Fruit fly (Drosophila melanogaster): ENCODE results near the gene obst-H.

The obst-H gene

DNA sequence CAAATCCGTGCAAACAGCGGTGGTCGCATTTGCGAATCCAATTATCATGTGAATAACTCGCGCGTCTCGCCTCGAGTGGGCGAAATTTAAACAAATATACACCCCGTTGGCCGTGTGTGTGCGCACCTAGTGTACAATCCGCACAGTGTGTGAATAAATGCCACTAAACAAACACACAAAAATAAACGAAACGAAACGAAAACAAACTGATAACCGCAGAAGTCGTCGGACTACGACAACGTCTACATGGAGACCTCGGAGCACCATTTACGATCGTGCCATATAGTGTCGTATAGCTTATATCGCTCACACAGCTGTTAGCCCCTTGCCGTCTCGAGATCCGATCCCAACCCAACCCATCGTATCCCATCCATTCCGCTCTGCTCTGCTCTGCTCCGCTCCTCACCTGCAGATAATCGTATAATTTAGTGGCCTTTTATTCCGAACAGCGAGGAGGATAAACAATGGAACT lies 37.5 kb upstream of the obst-H start (continued):
- TF ChIP-seq HLH4C (GFP tag; IDR thresholded peaks at IDR 0.05; ENCODE audit: partially characterized antibody) (no peak), dm (GFP tag; optimal IDR thresholded peaks at IDR 0.05) (no peak), CG32532 (GFP tag; IDR thresholded peaks at IDR 0.05) (no peak; the same call in 1 of the 2 replicates), Usf (GFP tag; optimal IDR thresholded peaks at IDR 0.05) (no peak), hth (optimal IDR thresholded peaks at IDR 0.05) (no peak), sna (GFP tag; IDR thresholded peaks at IDR 0.05; ENCODE audit: partially characterized antibody) (no peak), TFAM (GFP tag; optimal IDR thresholded peaks at IDR 0.05) (peak; percentile 29), Rfx (GFP tag; IDR thresholded peaks at IDR 0.05) (peak; percentile 60; the same call in 1 of the 2 replicates), Hand (GFP tag; optimal IDR thresholded peaks at IDR 0.05) (peak; percentile 76), CG2120 (GFP tag; optimal IDR thresholded peaks at IDR 0.05) (peak; percentile 51), gsb (GFP tag; IDR thresholded peaks at IDR 0.05) (peak; percentile 65; the same call in 1 of the 2 replicates), CG8944 (GFP tag; optimal IDR thresholded peaks at IDR 0.05) (no peak), zen (tag; optimal IDR thresholded peaks at IDR 0.05) (no peak), Optix (GFP tag; IDR thresholded peaks at IDR 0.05) (no peak), cad (GFP tag; optimal IDR thresholded peaks at IDR 0.05) (no peak), CG5953 (GFP tag; IDR thresholded peaks at IDR 0.05) (no peak), CG11695 (GFP tag; IDR thresholded peaks at IDR 0.05) (peak; percentile 78), CG3163 (GFP tag; optimal IDR thresholded peaks at IDR 0.05) (peak; percentile 19), Nf-YB (GFP tag; optimal IDR thresholded peaks at IDR 0.05) (no peak), fd64A (GFP tag; optimal IDR thresholded peaks at IDR 0.05) (peak; percentile 85), CG8388 (GFP tag; optimal IDR thresholded peaks at IDR 0.05) (peak; percentile 63), CG6791 (GFP tag; IDR thresholded peaks at IDR 0.05; ENCODE audit: partially characterized antibody) (peak; percentile 38), Jarid2 (GFP tag; optimal IDR thresholded peaks at IDR 0.05) (no peak), GATAe (GFP tag; conservative IDR thresholded peaks at IDR 0.05) (0 out of 2 replicates have a peak, but pooled peaks have one; percentile 21), z (GFP tag; IDR thresholded peaks at IDR 0.05) (no peak), tup (GFP tag; optimal IDR thresholded peaks at IDR 0.05) (no peak), chif (GFP tag; optimal IDR thresholded peaks at IDR 0.05) (no peak), unc-4 (GFP tag; IDR thresholded peaks at IDR 0.05; ENCODE audit: partially characterized antibody) (no peak), CG10543 (GFP tag; optimal IDR thresholded peaks at IDR 0.05) (peak; percentile 98), btn (GFP tag; optimal IDR thresholded peaks at IDR 0.05) (peak; percentile 55), Neu2 (GFP tag; optimal IDR thresholded peaks at IDR 0.05; ENCODE audit: borderline replicate concordance) (no peak), Antp (GFP tag; optimal IDR thresholded peaks at IDR 0.05) (no peak), lmd (GFP tag; IDR thresholded peaks at IDR 0.05) (no peak; the same call in 1 of the 2 replicates), sima (GFP tag; optimal IDR thresholded peaks at IDR 0.05) (no peak), da (GFP tag; optimal IDR thresholded peaks at IDR 0.05) (peak; percentile 62), Fer2 (tag; optimal IDR thresholded peaks at IDR 0.05) (peak; percentile 59), CG18764 (GFP tag; optimal IDR thresholded peaks at IDR 0.05) (no peak), Poxn (GFP tag; IDR thresholded peaks at IDR 0.05) (no peak), tll (GFP tag; optimal IDR thresholded peaks at IDR 0.05) (peak in 1 of 2 experiments; percentile 36), amos (GFP tag; IDR thresholded peaks at IDR 0.05; ENCODE audit: partially characterized antibody) (no peak), Bteb2 (GFP tag; optimal IDR thresholded peaks at IDR 0.05) (peak; percentile 8), sisA (GFP tag; IDR thresholded peaks at IDR 0.05) (no peak), CG11247 (GFP tag; IDR thresholded peaks at IDR 0.05) (peak; percentile 53), Gug (GFP tag; IDR thresholded peaks at IDR 0.05) (no peak), nerfin-1 (tag; optimal IDR thresholded peaks at IDR 0.05) (peak; percentile 72), CG4730 (GFP tag; IDR thresholded peaks at IDR 0.05) (no peak), tap (tag; optimal IDR thresholded peaks at IDR 0.05) (no peak), tgo (GFP tag; IDR thresholded peaks at IDR 0.05) (peak; percentile 30; the same call in 1 of the 3 replicates), org-1 (GFP tag; optimal IDR thresholded peaks at IDR 0.05) (peak; percentile 84), ssp (GFP tag; IDR thresholded peaks at IDR 0.05) (no peak), MBD-R2 (GFP tag; IDR thresholded peaks at IDR 0.05) (peak; percentile 30; the same call in 1 of the 2 replicates)

All from whole organism, embryonic.